Fruit fly (Drosophila melanogaster) whole organism, embryonic: ENCODE results near the gene mil.

ENCODE experiments used
- ATbp ChIP-seq: fragments of 200-800 bp; sonication (Bioruptor generic); optimal IDR thresholded peaks from 2 replicates; lab custom pipeline; 2017; ENCODE audit warnings: missing biosample characterization, mild to moderate bottlenecking, missing genetic modification characterization, missing genetic modification reagents
- Antp ChIP-seq: fragments of 200-800 bp; sonication (Bioruptor generic); optimal IDR thresholded peaks from 3 replicates; lab custom pipeline; 2016; ENCODE audit warnings: missing biosample characterization, missing genetic modification characterization
- Bgb ChIP-seq: fragments of 200-800 bp; sonication (Bioruptor generic); IDR thresholded peaks from 2 replicates; pipeline ENCODE4 v1.3.6; 2022; ENCODE audit warnings: missing biosample characterization, missing genetic modification characterization; ENCODE audit not compliant: partially characterized antibody
- CG10147 ChIP-seq: fragments of 200-800 bp; sonication (Bioruptor generic); optimal IDR thresholded peaks from 2 replicates; lab custom pipeline; 2019; ENCODE audit warnings: missing biosample characterization, mild to moderate bottlenecking, missing genetic modification characterization, moderate library complexity
- CG1024 ChIP-seq: fragments of 200-800 bp; sonication (Bioruptor generic); IDR thresholded peaks from 2 replicates; pipeline ENCODE4 v1.3.6; 2022; ENCODE audit warnings: missing biosample characterization, missing genetic modification characterization
- CG10959 ChIP-seq: fragments of 200-800 bp; sonication (Bioruptor generic); IDR thresholded peaks from 2 replicates; pipeline ENCODE4 v1.3.6; 2022; ENCODE audit warnings: missing biosample characterization, missing genetic modification characterization
- CG11696 ChIP-seq: fragments of 200-800 bp; sonication (Bioruptor generic); IDR thresholded peaks from 2 replicates; pipeline ENCODE4 v1.3.6; 2022; ENCODE audit warnings: missing biosample characterization, missing genetic modification characterization
- CG11723 ChIP-seq: fragments of 200-800 bp; sonication (Bioruptor generic); optimal IDR thresholded peaks from 2 replicates; lab custom pipeline; 2017; ENCODE audit warnings: missing biosample characterization, mild to moderate bottlenecking, missing genetic modification characterization
- CG12104 ChIP-seq: fragments of 200-800 bp; sonication (Bioruptor generic); optimal IDR thresholded peaks from 3 replicates; lab custom pipeline; 2016; ENCODE audit warnings: missing biosample characterization, missing genetic modification characterization
- CG14965 ChIP-seq: fragments of 200-800 bp; sonication (Bioruptor generic); optimal IDR thresholded peaks from 2 replicates; lab custom pipeline; 2016; ENCODE audit warnings: missing biosample characterization, missing genetic modification characterization, borderline replicate concordance
- CG16813 ChIP-seq: fragments of 200-800 bp; sonication (Bioruptor generic); IDR thresholded peaks from 3 replicates; pipeline ENCODE4 v1.3.6; 2022; ENCODE audit warnings: missing biosample characterization, missing genetic modification characterization; ENCODE audit not compliant: partially characterized antibody
- CG2678 ChIP-seq: fragments of 200-800 bp; sonication (Bioruptor generic); optimal IDR thresholded peaks from 3 replicates; lab custom pipeline; 2019; ENCODE audit warnings: missing biosample characterization, mild to moderate bottlenecking, missing genetic modification characterization, moderate library complexity
- CG2712 ChIP-seq: fragments of 200-800 bp; optimal IDR thresholded peaks from 3 replicates; lab custom pipeline; 2019; ENCODE audit warnings: missing biosample characterization, mild to moderate bottlenecking, missing genetic modification characterization, moderate library complexity
- CG30431 ChIP-seq: fragments of 200-800 bp; sonication (Bioruptor generic); optimal IDR thresholded peaks from 2 replicates; lab custom pipeline; 2017; ENCODE audit warnings: missing biosample characterization, missing genetic modification characterization
- CG34224 ChIP-seq: fragments of 200-800 bp; sonication (Bioruptor generic); IDR thresholded peaks from 3 replicates; pipeline ENCODE4 v1.3.6; 2022; ENCODE audit warnings: missing biosample characterization, missing genetic modification characterization; ENCODE audit not compliant: partially characterized antibody
- CG4328 ChIP-seq: fragments of 200-800 bp; sonication (Bioruptor generic); optimal IDR thresholded peaks from 3 replicates; lab custom pipeline; 2017; ENCODE audit warnings: missing biosample characterization, missing genetic modification reagents, missing genetic modification characterization
- CG6272 ChIP-seq: fragments of 200-800 bp; sonication (Bioruptor generic); IDR thresholded peaks from 2 replicates; pipeline ENCODE4 v1.3.6; 2022; ENCODE audit warnings: missing biosample characterization, missing genetic modification characterization
- CG6683 ChIP-seq: fragments of 200-800 bp; sonication (Bioruptor generic); optimal IDR thresholded peaks from 2 replicates; lab custom pipeline; 2017; ENCODE audit warnings: missing biosample characterization, mild to moderate bottlenecking, missing genetic modification characterization, missing genetic modification reagents
- CG9876 ChIP-seq: fragments of 200-800 bp; sonication (Bioruptor generic); optimal IDR thresholded peaks from 2 replicates; lab custom pipeline; 2016; ENCODE audit warnings: missing biosample characterization, missing genetic modification characterization
- D19B ChIP-seq: fragments of 200-800 bp; sonication (Bioruptor generic); optimal IDR thresholded peaks from 2 replicates; lab custom pipeline; 2017; ENCODE audit warnings: missing biosample characterization, mild to moderate bottlenecking, missing genetic modification characterization
- Dip3 ChIP-seq: fragments of 200-800 bp; sonication (Bioruptor generic); optimal IDR thresholded peaks from 3 replicates; lab custom pipeline; 2016; ENCODE audit warnings: missing biosample characterization, missing genetic modification characterization
- Eip74EF ChIP-seq, 2 experiments: fragments of 200-800 bp in 1 of 2; fragments of >200 bp in 1 of 2; sonication (Bioruptor generic) in 1 of 2; optimal IDR thresholded peaks; 2 replicates each; lab custom pipeline; 2017 to 2019; ENCODE audit warnings: missing biosample characterization in 2 of 2, missing genetic modification characterization in 2 of 2, mild to moderate bottlenecking in 1 of 2, moderate library complexity in 1 of 2
- GATAe ChIP-seq: fragments of 200-800 bp; sonication (Bioruptor generic); conservative IDR thresholded peaks from 2 replicates; pipeline ENCODE4 v1.3.6; 2022; ENCODE audit warnings: missing biosample characterization, missing genetic modification characterization
- HLHmδ ChIP-seq: fragments of 200-800 bp; sonication (Bioruptor generic); optimal IDR thresholded peaks from 2 replicates; lab custom pipeline; 2018; ENCODE audit warnings: missing biosample characterization, mild to moderate bottlenecking, missing genetic modification characterization, moderate library complexity
- Myb ChIP-seq: fragments of 200-800 bp; sonication (Bioruptor generic); optimal IDR thresholded peaks from 2 replicates; lab custom pipeline; 2016; ENCODE audit warnings: missing biosample characterization, missing genetic modification characterization
- NC2α ChIP-seq: fragments of 200-800 bp; sonication (Bioruptor generic); optimal IDR thresholded peaks from 2 replicates; lab custom pipeline; 2016; ENCODE audit warnings: missing biosample characterization, missing genetic modification characterization
- Nf-YB ChIP-seq: fragments of 200-800 bp; sonication (Bioruptor generic); optimal IDR thresholded peaks from 3 replicates; lab custom pipeline; 2019; ENCODE audit warnings: missing biosample characterization, mild to moderate bottlenecking, missing genetic modification characterization, moderate library complexity
- Opbp ChIP-seq: fragments of 200-800 bp; sonication (Bioruptor generic); IDR thresholded peaks from 3 replicates; pipeline ENCODE4 v1.3.6; 2022; ENCODE audit warnings: missing biosample characterization, missing genetic modification characterization; ENCODE audit not compliant: partially characterized antibody
- Six4 ChIP-seq: fragments of 200-800 bp; sonication (Bioruptor generic); optimal IDR thresholded peaks from 2 replicates; lab custom pipeline; 2016; ENCODE audit warnings: missing biosample characterization, missing genetic modification characterization
- Taf1 ChIP-seq: fragments of 200-800 bp; sonication (Bioruptor generic); IDR thresholded peaks from 2 replicates; pipeline ENCODE4 v1.3.6; 2022; ENCODE audit warnings: missing biosample characterization, missing genetic modification characterization
- abd-A ChIP-seq: fragments of 200-800 bp; sonication (Bioruptor generic); optimal IDR thresholded peaks from 3 replicates; lab custom pipeline; 2019; ENCODE audit warnings: missing biosample characterization, mild to moderate bottlenecking, missing genetic modification characterization, moderate library complexity
- al ChIP-seq: fragments of 200-800 bp; sonication (Bioruptor generic); IDR thresholded peaks from 2 replicates; pipeline ENCODE4 v1.3.6; 2022; ENCODE audit warnings: missing biosample characterization, missing genetic modification characterization
- bcd ChIP-seq: fragments of 200-800 bp; sonication (Bioruptor generic); optimal IDR thresholded peaks from 2 replicates; lab custom pipeline; 2017; ENCODE audit warnings: missing biosample characterization, mild to moderate bottlenecking, missing genetic modification characterization
- chif ChIP-seq, 2 experiments: fragments of 200-800 bp; sonication (Bioruptor generic); optimal IDR thresholded peaks; 3 replicates each; lab custom pipeline; 2016; ENCODE audit warnings: missing biosample characterization in 2 of 2, missing genetic modification characterization in 2 of 2
- chm ChIP-seq: fragments of 200-800 bp; sonication (Bioruptor generic); IDR thresholded peaks from 2 replicates; pipeline ENCODE4 v1.3.6; 2022; ENCODE audit warnings: missing biosample characterization, missing genetic modification characterization
- crol ChIP-seq: fragments of 200-800 bp; sonication (Bioruptor generic); IDR thresholded peaks from 2 replicates; pipeline ENCODE4 v1.3.6; 2022; ENCODE audit warnings: missing biosample characterization, missing genetic modification characterization
- da ChIP-seq: fragments of 200-800 bp; sonication (Bioruptor generic); optimal IDR thresholded peaks from 2 replicates; lab custom pipeline; 2016; ENCODE audit warnings: missing biosample characterization, missing genetic modification characterization
- ems ChIP-seq: fragments of 200-800 bp; sonication (Bioruptor generic); optimal IDR thresholded peaks from 3 replicates; lab custom pipeline; 2016; ENCODE audit warnings: missing biosample characterization, missing genetic modification characterization
- grn ChIP-seq: fragments of 200-800 bp; sonication (Bioruptor generic); optimal IDR thresholded peaks from 3 replicates; lab custom pipeline; 2017; ENCODE audit warnings: missing biosample characterization, missing genetic modification characterization
- ken ChIP-seq: fragments of 200-800 bp; sonication (Bioruptor generic); IDR thresholded peaks from 3 replicates; pipeline ENCODE4 v1.3.6; 2022; ENCODE audit warnings: missing biosample characterization, missing genetic modification characterization
- odd ChIP-seq: fragments of 200-800 bp; sonication (Bioruptor generic); optimal IDR thresholded peaks from 2 replicates; lab custom pipeline; 2017; ENCODE audit warnings: missing biosample characterization, mild to moderate bottlenecking, missing genetic modification characterization
- peb ChIP-seq: fragments of 200-800 bp; sonication (Bioruptor generic); IDR thresholded peaks from 2 replicates; pipeline ENCODE4 v1.3.6; 2022; ENCODE audit warnings: missing biosample characterization, missing genetic modification characterization
- pum ChIP-seq: fragments of 200-800 bp; sonication (Bioruptor generic); optimal IDR thresholded peaks from 2 replicates; lab custom pipeline; 2016; ENCODE audit warnings: missing biosample characterization, missing genetic modification characterization
- salm ChIP-seq: fragments of 200-800 bp; sonication (Bioruptor generic); optimal IDR thresholded peaks from 2 replicates; lab custom pipeline; 2018; ENCODE audit warnings: missing biosample characterization, mild to moderate bottlenecking, missing genetic modification characterization
- schlank ChIP-seq: fragments of 200-800 bp; sonication (Bioruptor generic); optimal IDR thresholded peaks from 2 replicates; lab custom pipeline; 2018; ENCODE audit warnings: missing biosample characterization, mild to moderate bottlenecking, missing genetic modification characterization
- slou ChIP-seq: fragments of 200-800 bp; sonication (Bioruptor generic); optimal IDR thresholded peaks from 3 replicates; lab custom pipeline; 2016; ENCODE audit warnings: missing biosample characterization, missing genetic modification characterization
- tup ChIP-seq: fragments of 200-800 bp; sonication (Bioruptor generic); optimal IDR thresholded peaks from 2 replicates; lab custom pipeline; 2016; ENCODE audit warnings: missing biosample characterization, mild to moderate bottlenecking, missing genetic modification characterization, moderate library complexity
- zf30C ChIP-seq: fragments of 200-800 bp; sonication (Bioruptor generic); optimal IDR thresholded peaks from 3 replicates; lab custom pipeline; 2018; ENCODE audit warnings: missing biosample characterization, mild to moderate bottlenecking, missing genetic modification characterization

Gene mil

DNA sequence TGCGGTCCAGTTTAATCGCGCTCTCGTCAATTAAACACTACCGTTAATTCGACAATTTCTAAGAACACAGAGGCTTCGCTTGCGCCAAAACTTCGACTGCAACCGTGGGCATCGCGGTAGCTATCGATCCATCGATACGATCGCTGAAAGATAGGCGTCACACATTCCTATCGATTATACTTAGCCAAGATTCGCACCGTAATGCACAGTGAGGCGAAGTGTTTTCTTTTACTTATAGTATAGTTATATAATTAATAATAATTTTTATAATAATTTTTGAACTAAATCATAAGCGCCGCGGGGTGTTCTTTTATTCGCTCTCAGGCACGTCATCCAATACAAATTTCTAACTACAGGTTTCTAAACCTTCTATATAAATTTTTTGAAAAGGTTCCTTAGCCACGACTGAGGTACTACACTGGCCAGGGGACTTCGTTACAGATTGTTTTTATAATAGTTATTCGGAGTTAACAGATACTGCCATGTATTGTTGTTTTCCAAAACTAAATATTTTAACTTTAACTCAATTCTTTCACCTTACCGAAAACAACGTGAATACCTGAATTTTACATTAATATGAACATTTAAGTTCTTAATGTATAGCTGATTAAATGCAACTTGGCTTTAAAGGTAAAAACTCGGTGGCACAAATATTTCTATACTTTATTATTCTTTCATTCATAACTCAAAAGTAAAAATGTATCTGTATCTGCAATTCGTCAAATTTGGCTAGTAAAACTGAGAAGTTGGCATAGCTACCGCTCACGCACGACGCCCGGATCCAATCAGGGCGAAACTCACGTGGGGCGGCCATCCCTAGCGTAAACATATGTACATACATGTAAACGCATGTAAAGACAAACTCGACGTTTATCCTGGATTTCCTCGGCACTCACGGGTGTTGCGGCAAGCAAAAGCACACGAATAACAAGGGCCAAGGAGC is 25.8 kb downstream of the mil start, which contains the start of the genes NSD and BOD1 (continued):
- TF ChIP-seq CG30431 = peak; percentile 33
- no peak for TF ChIP-seq CG11723 (GFP tag; lab: Kevin White, UChicago)
- no peak for TF ChIP-seq peb (GFP tag; lab: Robert Waterston, UW)
- peak; percentile 44 for TF ChIP-seq Myb (GFP tag; lab: Kevin White, UChicago)
- peak; percentile 14 for TF ChIP-seq tup (GFP tag; lab: Kevin White, UChicago)
- TF ChIP-seq Nf-YB (GFP tag; lab: Kevin White, UChicago) = no peak
- peak; percentile 71 for TF ChIP-seq CG2712
- peak; percentile 43 for TF ChIP-seq Six4 (GFP tag; lab: Kevin White, UChicago)
- TF ChIP-seq slou (GFP tag; lab: Kevin White, UChicago) = peak; percentile 42
- TF ChIP-seq Opbp (GFP tag; lab: Robert Waterston, UW) = peak; percentile 98
- TF ChIP-seq abd-A (tag; lab: Kevin White, UChicago) = no peak
- peak; percentile 25 for TF ChIP-seq CG10147 (GFP tag; lab: Kevin White, UChicago)
- no peak for TF ChIP-seq HLHmδ (GFP tag; lab: Kevin White, UChicago)
- TF ChIP-seq D19B (GFP tag; lab: Kevin White, UChicago) = no peak
- TF ChIP-seq odd (GFP tag; lab: Kevin White, UChicago) = no peak
- peak; percentile 37 for TF ChIP-seq CG12104
- TF ChIP-seq NC2α (GFP tag; lab: Kevin White, UChicago) = no peak
- no peak for TF ChIP-seq pum (GFP tag; lab: Kevin White, UChicago)
- peak in 1 of 2 experiments; percentile 26 for TF ChIP-seq chif (GFP tag; optimal IDR thresholded peaks at IDR 0.05; lab: Kevin White, UChicago)
- peak; percentile 25 for TF ChIP-seq schlank (tag; lab: Kevin White, UChicago)
- peak; percentile 2 for TF ChIP-seq CG9876 (GFP tag; lab: Kevin White, UChicago)
- TF ChIP-seq CG1024 (GFP tag; lab: Robert Waterston, UW) = 0 out of 2 replicates have a peak, but pooled peaks have one; percentile 46
- TF ChIP-seq ATbp (GFP tag; lab: Kevin White, UChicago) = peak; percentile 47
- TF ChIP-seq crol (GFP tag; lab: Robert Waterston, UW) = peak; percentile 8; the same call in 1 of the 2 replicates
- TF ChIP-seq CG14965 (GFP tag; lab: Kevin White, UChicago) = no peak
- TF ChIP-seq CG34224 = peak; percentile 81
- no peak for TF ChIP-seq da (GFP tag; lab: Kevin White, UChicago)
- TF ChIP-seq GATAe (GFP tag; lab: Robert Waterston, UW) = no peak
- TF ChIP-seq zf30C (GFP tag; lab: Kevin White, UChicago) = no peak
- TF ChIP-seq CG4328 = peak; percentile 18
- TF ChIP-seq al (GFP tag; lab: Robert Waterston, UW) = peak; percentile 85
- no peak for TF ChIP-seq ems
- TF ChIP-seq CG11696 (GFP tag; lab: Robert Waterston, UW) = no peak
- no peak for TF ChIP-seq grn (GFP tag; lab: Kevin White, UChicago)
- peak; percentile 55 for TF ChIP-seq CG2678
- TF ChIP-seq salm (tag; lab: Kevin White, UChicago) = no peak
- no peak for TF ChIP-seq Eip74EF (GFP tag; optimal IDR thresholded peaks at IDR 0.05; lab: Kevin White, UChicago)
- TF ChIP-seq Taf1 (GFP tag; lab: Robert Waterston, UW) = peak; percentile 49; the same call in 1 of the 2 replicates
- TF ChIP-seq CG6272 = peak; percentile 79
- TF ChIP-seq chm = no peak
- TF ChIP-seq CG6683 (GFP tag; lab: Kevin White, UChicago) = no peak
- TF ChIP-seq Antp (GFP tag; lab: Kevin White, UChicago) = peak; percentile 24
- TF ChIP-seq CG10959 (GFP tag; lab: Robert Waterston, UW) = peak; percentile 38; the same call in 1 of the 2 replicates
- TF ChIP-seq Dip3 = peak; percentile 24
- peak; percentile 95 for TF ChIP-seq CG16813
- TF ChIP-seq ken (GFP tag; lab: Robert Waterston, UW) = peak; percentile 82
- peak; percentile 32 for TF ChIP-seq bcd
- TF ChIP-seq Bgb (GFP tag; lab: Robert Waterston, UW) = peak; percentile 98
